Worm (Caenorhabditis elegans) whole organism, L2 larva: ENCODE data around the gene R11.4.

Experiments
- C34F6.9 ChIP-seq: fragments of 150-350 bp; optimal IDR thresholded peaks from 2 replicates; lab custom pipeline; 2014; ENCODE audit warnings: missing biosample characterization, missing genetic modification characterization
- F13H6.1 ChIP-seq: sonication (generic microtip); optimal IDR thresholded peaks from 2 replicates; lab custom pipeline; 2016; ENCODE audit warnings: missing genetic modification characterization, missing compliant biosample characterization
- R02D3.7 ChIP-seq: fragments of 150-350 bp; optimal IDR thresholded peaks from 2 replicates; lab custom pipeline; 2014; ENCODE audit warnings: missing biosample characterization, missing genetic modification characterization
- Y55F3AM.14 ChIP-seq: fragments of 200-800 bp; sonication (Bioruptor generic); optimal IDR thresholded peaks from 2 replicates; lab custom pipeline; 2018; ENCODE audit warnings: mild to moderate bottlenecking, missing genetic modification characterization, missing compliant biosample characterization
- aly-2 ChIP-seq: fragments of 150-350 bp; optimal IDR thresholded peaks from 2 replicates; lab custom pipeline; 2014; ENCODE audit warnings: missing biosample characterization, missing genetic modification characterization
- ama-1 ChIP-seq: fragments of 150-350 bp; optimal IDR thresholded peaks from 2 replicates; lab custom pipeline; 2018; ENCODE audit warnings: inconsistent platforms
- blmp-1 ChIP-seq: sonication (generic microtip); optimal IDR thresholded peaks from 2 replicates; lab custom pipeline; 2017; ENCODE audit warnings: missing genetic modification characterization, mild to moderate bottlenecking, missing compliant biosample characterization, antibody characterized with exemption, moderate library complexity; ENCODE audit not compliant: insufficient read depth
- ceh-82 ChIP-seq: fragments of 150-350 bp; optimal IDR thresholded peaks from 2 replicates; lab custom pipeline; 2014; ENCODE audit warnings: missing biosample characterization, missing genetic modification characterization
- crh-2 ChIP-seq: sonication (generic microtip); optimal IDR thresholded peaks from 2 replicates; lab custom pipeline; 2017; ENCODE audit warnings: missing biosample characterization, missing genetic modification characterization
- egl-27 ChIP-seq: sonication (generic microtip); optimal IDR thresholded peaks from 3 replicates; lab custom pipeline; 2017; ENCODE audit warnings: missing biosample characterization, missing genetic modification reagents, missing genetic modification characterization
- elt-1 ChIP-seq: fragments of 150-350 bp; optimal IDR thresholded peaks from 2 replicates; lab custom pipeline; 2014; ENCODE audit warnings: missing biosample characterization, missing genetic modification characterization
- elt-3 ChIP-seq: sonication (generic microtip); optimal IDR thresholded peaks from 2 replicates; lab custom pipeline; 2017; ENCODE audit warnings: missing biosample characterization, missing genetic modification characterization
- fos-1 ChIP-seq: fragments of 150-350 bp; optimal IDR thresholded peaks from 2 replicates; lab custom pipeline; 2014; ENCODE audit warnings: missing biosample characterization, missing genetic modification characterization
- gmeb-1 ChIP-seq: fragments of 150-350 bp; optimal IDR thresholded peaks from 2 replicates; lab custom pipeline; 2014; ENCODE audit warnings: missing biosample characterization, missing genetic modification characterization
- lin-11 ChIP-seq: fragments of 150-350 bp; sonication (generic microtip); optimal IDR thresholded peaks from 2 replicates; lab custom pipeline; 2014; ENCODE audit warnings: missing biosample characterization, missing genetic modification characterization, inconsistent platforms, mixed read lengths
- lin-13 ChIP-seq: fragments of 150-350 bp; optimal IDR thresholded peaks from 2 replicates; lab custom pipeline; 2014; ENCODE audit warnings: missing biosample characterization, missing genetic modification reagents, missing genetic modification characterization
- lsy-2 ChIP-seq, 2 experiments: fragments of 150-350 bp in 1 of 2; sonication (generic microtip) in 1 of 2; optimal IDR thresholded peaks; 2 replicates each; lab custom pipeline; 2014 to 2017; ENCODE audit warnings: missing biosample characterization in 2 of 2, missing genetic modification characterization in 2 of 2
- mab-5 ChIP-seq: fragments of 150-350 bp; optimal IDR thresholded peaks from 2 replicates; lab custom pipeline; 2014; ENCODE audit warnings: missing biosample characterization, missing genetic modification characterization
- mbf-1 ChIP-seq: sonication (generic microtip); optimal IDR thresholded peaks from 2 replicates; lab custom pipeline; 2017; ENCODE audit warnings: missing biosample characterization, missing genetic modification characterization
- mdl-1 ChIP-seq, 2 experiments: fragments of 150-350 bp in 1 of 2; sonication (generic microtip) in 1 of 2; optimal IDR thresholded peaks; 2 replicates each; lab custom pipeline; 2017; ENCODE audit warnings: missing biosample characterization in 2 of 2, missing genetic modification characterization in 2 of 2
- nhr-10 ChIP-seq: sonication (generic microtip); optimal IDR thresholded peaks from 2 replicates; lab custom pipeline; 2017; ENCODE audit warnings: missing biosample characterization, missing genetic modification characterization
- nhr-11 ChIP-seq: fragments of 150-350 bp; optimal IDR thresholded peaks from 2 replicates; lab custom pipeline; 2014; ENCODE audit warnings: missing biosample characterization, missing genetic modification characterization
- nhr-12 ChIP-seq: fragments of 150-350 bp; optimal IDR thresholded peaks from 2 replicates; lab custom pipeline; 2014; ENCODE audit warnings: missing biosample characterization, missing genetic modification characterization
- nhr-21 ChIP-seq: fragments of 150-350 bp; optimal IDR thresholded peaks from 2 replicates; lab custom pipeline; 2014; ENCODE audit warnings: missing biosample characterization, missing genetic modification characterization
- nhr-23 ChIP-seq: fragments of 150-350 bp; optimal IDR thresholded peaks from 2 replicates; lab custom pipeline; 2014; ENCODE audit warnings: missing biosample characterization, missing genetic modification reagents, missing genetic modification characterization
- nhr-237 ChIP-seq: fragments of 150-350 bp; optimal IDR thresholded peaks from 2 replicates; lab custom pipeline; 2014; ENCODE audit warnings: missing biosample characterization, missing genetic modification characterization
- nhr-6 ChIP-seq: fragments of 150-350 bp; optimal IDR thresholded peaks from 2 replicates; lab custom pipeline; 2014; ENCODE audit warnings: missing biosample characterization, missing genetic modification characterization
- nhr-77 ChIP-seq: fragments of 150-350 bp; optimal IDR thresholded peaks from 2 replicates; lab custom pipeline; 2014; ENCODE audit warnings: missing biosample characterization, missing genetic modification characterization
- sem-4 ChIP-seq: fragments of 150-350 bp; optimal IDR thresholded peaks from 2 replicates; lab custom pipeline; 2014; ENCODE audit warnings: missing biosample characterization, missing genetic modification reagents, missing genetic modification characterization
- sma-3 ChIP-seq: sonication (generic microtip); optimal IDR thresholded peaks from 2 replicates; lab custom pipeline; 2016; ENCODE audit warnings: missing genetic modification reagents, missing genetic modification characterization, missing compliant biosample characterization
- unc-39 ChIP-seq: fragments of 150-350 bp; optimal IDR thresholded peaks from 2 replicates; lab custom pipeline; 2014; ENCODE audit warnings: missing biosample characterization, missing genetic modification characterization
- unc-55 ChIP-seq: fragments of 150-350 bp; sonication (generic microtip); optimal IDR thresholded peaks from 3 replicates; lab custom pipeline; 2014; ENCODE audit warnings: missing biosample characterization, missing genetic modification reagents, missing genetic modification characterization
- unc-62 ChIP-seq: fragments of 150-350 bp; optimal IDR thresholded peaks from 2 replicates; lab custom pipeline; 2014; ENCODE audit warnings: missing biosample characterization, missing genetic modification reagents, missing genetic modification characterization
- zag-1 ChIP-seq: fragments of 150-350 bp; optimal IDR thresholded peaks from 2 replicates; lab custom pipeline; 2014; ENCODE audit warnings: missing biosample characterization, missing genetic modification characterization
- ztf-1 ChIP-seq: fragments of 200-800 bp; sonication (Bioruptor generic); conservative IDR thresholded peaks from 2 replicates; pipeline ENCODE4 v1.3.6; 2022; ENCODE audit warnings: missing genetic modification characterization, missing compliant biosample characterization
- ztf-11 ChIP-seq: sonication (generic microtip); optimal IDR thresholded peaks from 2 replicates; lab custom pipeline; 2017; ENCODE audit warnings: missing biosample characterization, missing genetic modification characterization
- ztf-4 ChIP-seq: fragments of 150-350 bp; optimal IDR thresholded peaks from 2 replicates; lab custom pipeline; 2014; ENCODE audit warnings: missing biosample characterization, missing genetic modification characterization

Gene R11.4

ce11 chrX:16209660-16210059 lies 758 bp downstream of the R11.4 start (continued):
- TF ChIP-seq unc-55 (GFP tag; lab: Kevin White, UChicago), result peak; percentile 91
- TF ChIP-seq ztf-1, result no peak
- TF ChIP-seq mbf-1 (tag; lab: Kevin White, UChicago), result no peak
- peak; percentile 68 for TF ChIP-seq nhr-10 (tag; lab: Kevin White, UChicago)
- peak; percentile 89 for TF ChIP-seq mab-5 (tag; lab: Kevin White, UChicago)
- TF ChIP-seq mdl-1 (tag; optimal IDR thresholded peaks at IDR 0.05; lab: Kevin White, UChicago), result peak; percentile 7 to 56
- peak; percentile 70 for TF ChIP-seq C34F6.9 (tag; lab: Kevin White, UChicago)
- peak; percentile 61 for TF ChIP-seq Y55F3AM.14 (GFP tag; lab: Kevin White, UChicago)
- TF ChIP-seq nhr-237, result peak; percentile 70
- TF ChIP-seq, all 48 proteins: peak for 29

- TF ChIP-seq zag-1, result no peak
- TF ChIP-seq F13H6.1, result no peak
- TF ChIP-seq ztf-1, result no peak
- no peak for TF ChIP-seq gmeb-1 (tag; lab: Kevin White, UChicago)
- TF ChIP-seq crh-2 (tag; lab: Kevin White, UChicago), result no peak
- TF ChIP-seq nhr-77 (tag; lab: Kevin White, UChicago), result no peak
- TF ChIP-seq ceh-82 (tag; lab: Kevin White, UChicago), result no peak
- no peak for TF ChIP-seq R02D3.7 (tag; lab: Kevin White, UChicago)
- no peak for TF ChIP-seq unc-39
- no peak for TF ChIP-seq sma-3 (GFP tag; lab: Kevin White, UChicago)
- no peak for TF ChIP-seq egl-27 (tag; lab: Kevin White, UChicago)
- no peak for TF ChIP-seq nhr-237
- no peak for TF ChIP-seq ztf-4 (tag; lab: Kevin White, UChicago)
- TF ChIP-seq mdl-1 (tag; optimal IDR thresholded peaks at IDR 0.05; lab: Kevin White, UChicago), result no peak
- TF ChIP-seq fos-1 (tag; lab: Kevin White, UChicago), result no peak
- TF ChIP-seq elt-3 (tag; lab: Kevin White, UChicago), result no peak
- TF ChIP-seq ama-1 (lab: Kevin White, UChicago), result no peak
- TF ChIP-seq lin-11 (tag; lab: Kevin White, UChicago), result no peak
- TF ChIP-seq, all 48 proteins: peak for 0
These were observed 1.3 kb downstream of the R11.4 start for ce11 chrX:16209122-16209521.

- TF ChIP-seq nhr-12 (tag; lab: Kevin White, UChicago) (no peak), blmp-1 (no peak), nhr-21 (no peak), lin-13 (GFP tag; lab: Kevin White, UChicago) (no peak), R02D3.7 (tag; lab: Kevin White, UChicago) (no peak), sma-3 (GFP tag; lab: Kevin White, UChicago) (no peak), lsy-2 (tag; optimal IDR thresholded peaks at IDR 0.05; lab: Kevin White, UChicago) (no peak), lin-11 (tag; lab: Kevin White, UChicago) (no peak), unc-62 (GFP tag; lab: Kevin White, UChicago) (no peak)
These were observed 1.8 kb downstream of the R11.4 start for ce11 chrX:16208667-16209066.

ce11 chrX:16208123-16208522 lies 2.3 kb downstream of the R11.4 start:
- TF ChIP-seq nhr-23 (tag; lab: Kevin White, UChicago) (no peak), ztf-11 (tag; lab: Kevin White, UChicago) (no peak), Y55F3AM.14 (GFP tag; lab: Kevin White, UChicago) (no peak), unc-62 (GFP tag; lab: Kevin White, UChicago) (no peak), nhr-6 (tag; lab: Kevin White, UChicago) (no peak), ceh-82 (tag; lab: Kevin White, UChicago) (no peak), sem-4 (tag; lab: Kevin White, UChicago) (no peak), nhr-10 (tag; lab: Kevin White, UChicago) (no peak), C34F6.9 (tag; lab: Kevin White, UChicago) (no peak), F13H6.1 (no peak), nhr-77 (tag; lab: Kevin White, UChicago) (no peak), aly-2 (tag; lab: Kevin White, UChicago) (no peak), nhr-11 (tag; lab: Kevin White, UChicago) (no peak), unc-39 (no peak), ztf-1 (no peak), elt-1 (tag; lab: Kevin White, UChicago) (no peak), fos-1 (tag; lab: Kevin White, UChicago) (no peak), mdl-1 (tag; optimal IDR thresholded peaks at IDR 0.05; lab: Kevin White, UChicago) (no peak), zag-1 (no peak)
